Fruit fly (Drosophila melanogaster): ENCODE results near the gene Ugt36A1.

Ugt36A1 gene

dm6 chr2L:3624784-3625183, 5.9 kb downstream of the Ugt36A1 start (continued):
- TF ChIP-seq CoRest (tag; optimal IDR thresholded peaks at IDR 0.05) (no peak), Lhr (GFP tag; optimal IDR thresholded peaks at IDR 0.05) (no peak), CG11723 (GFP tag; optimal IDR thresholded peaks at IDR 0.05) (no peak), lov (optimal IDR thresholded peaks at IDR 0.05) (no peak), lov (GFP tag; IDR thresholded peaks at IDR 0.05) (no peak), CG7839 (tag; optimal IDR thresholded peaks at IDR 0.05) (no peak), CG6813 (GFP tag; optimal IDR thresholded peaks at IDR 0.05) (no peak), eyg (GFP tag; optimal IDR thresholded peaks at IDR 0.05) (no peak), emc (GFP tag; optimal IDR thresholded peaks at IDR 0.05) (no peak), ken (GFP tag; IDR thresholded peaks at IDR 0.05) (no peak), sug (tag; optimal IDR thresholded peaks at IDR 0.05) (no peak), CG1603 (tag; optimal IDR thresholded peaks at IDR 0.05) (peak; percentile 37), Fer1 (GFP tag; optimal IDR thresholded peaks at IDR 0.05) (no peak), CG8089 (GFP tag; optimal IDR thresholded peaks at IDR 0.05) (no peak), CG6254 (GFP tag; optimal IDR thresholded peaks at IDR 0.05) (peak; percentile 38), lola (GFP tag; optimal IDR thresholded peaks at IDR 0.05) (peak in 1 of 3 experiments; percentile 45), prd (optimal IDR thresholded peaks at IDR 0.05) (no peak), prd (GFP tag; IDR thresholded peaks at IDR 0.05) (peak; percentile 44; the same call in 2 of the 3 replicates), CG17912 (GFP tag; optimal IDR thresholded peaks at IDR 0.05) (no peak), CG13123 (GFP tag; optimal IDR thresholded peaks at IDR 0.05) (no peak), jigr1 (GFP tag; IDR thresholded peaks at IDR 0.05) (no peak), ara (GFP tag; IDR thresholded peaks at IDR 0.05) (peak; percentile 36; the same call in 1 of the 2 replicates), Hsf (GFP tag; optimal IDR thresholded peaks at IDR 0.05) (no peak), dm (GFP tag; optimal IDR thresholded peaks at IDR 0.05) (no peak), HLH54F (GFP tag; optimal IDR thresholded peaks at IDR 0.05) (no peak), bowl (GFP tag; IDR thresholded peaks at IDR 0.05) (no peak), gsb-n (tag; optimal IDR thresholded peaks at IDR 0.05) (no peak), seq (GFP tag; IDR thresholded peaks at IDR 0.05) (no peak), sisA (GFP tag; IDR thresholded peaks at IDR 0.05) (peak; percentile 24; the same call in 1 of the 2 replicates), ase (GFP tag; IDR thresholded peaks at IDR 0.05) (no peak), Rx (GFP tag; IDR thresholded peaks at IDR 0.05) (no peak), CG9932 (GFP tag; IDR thresholded peaks at IDR 0.05) (no peak), CG13894 (tag; optimal IDR thresholded peaks at IDR 0.05) (no peak), CG14667 (GFP tag; IDR thresholded peaks at IDR 0.05) (no peak), phol (tag; optimal IDR thresholded peaks at IDR 0.05) (peak; percentile 18), dysf (GFP tag; IDR thresholded peaks at IDR 0.05) (no peak), btn (GFP tag; optimal IDR thresholded peaks at IDR 0.05) (no peak), ac (GFP tag; optimal IDR thresholded peaks at IDR 0.05) (no peak), CG33213 (GFP tag; optimal IDR thresholded peaks at IDR 0.05) (no peak), abd-A (tag; optimal IDR thresholded peaks at IDR 0.05) (no peak), insv (GFP tag; optimal IDR thresholded peaks at IDR 0.05) (no peak), bsh (GFP tag; optimal IDR thresholded peaks at IDR 0.05) (peak in 1 of 2 experiments; percentile 4), E2f2 (GFP tag; IDR thresholded peaks at IDR 0.05) (no peak), CG6689 (GFP tag; IDR thresholded peaks at IDR 0.05) (no peak), Hr3 (GFP tag; optimal IDR thresholded peaks at IDR 0.05) (peak; percentile 17), Hand (GFP tag; optimal IDR thresholded peaks at IDR 0.05) (no peak), lab (GFP tag; optimal IDR thresholded peaks at IDR 0.05) (no peak), lilli (GFP tag; optimal IDR thresholded peaks at IDR 0.05) (peak; percentile 8), CkIIα-i1 (GFP tag; IDR thresholded peaks at IDR 0.05) (no peak), MESR4 (GFP tag; optimal IDR thresholded peaks at IDR 0.05) (no peak), CG12391 (tag; optimal IDR thresholded peaks at IDR 0.05) (peak; percentile 9), Camta (GFP tag; optimal IDR thresholded peaks at IDR 0.05) (no peak)
